Worm (Caenorhabditis elegans): Measurements from ENCODE around the gene F58G1.3.

- no peak for TF ChIP-seq nhr-12 (tag; optimal IDR thresholded peaks at IDR 0.05)
- no peak for TF ChIP-seq pha-4 (tag; optimal IDR thresholded peaks at IDR 0.05)
- no peak for TF ChIP-seq lin-13 (tag; optimal IDR thresholded peaks at IDR 0.05)
- no peak for TF ChIP-seq mab-5 (tag; optimal IDR thresholded peaks at IDR 0.05)
- TF ChIP-seq ztf-11 (tag; optimal IDR thresholded peaks at IDR 0.05): no peak
- TF ChIP-seq sptf-1 (tag; optimal IDR thresholded peaks at IDR 0.05): no peak
- no peak for TF ChIP-seq nhr-237 (tag; optimal IDR thresholded peaks at IDR 0.05)
Measured at ce11 chrII:12965138-12965537, 37.0 kb upstream of the F58G1.3 start.

Data from whole organism, mixed stage, embryonic.